Fruit fly (Drosophila melanogaster) S2 (cell line): ENCODE data around the gene Gr98d.

Experiments used
- CG8478 ChIP-seq: fragments of >200 bp; optimal IDR thresholded peaks from 2 replicates; lab custom pipeline; 2018
- CTCF ChIP-seq, 2 experiments: fragments of >200 bp; optimal IDR thresholded peaks; 2 replicates each; lab custom pipeline; 2018

Gene Gr98d

DNA sequence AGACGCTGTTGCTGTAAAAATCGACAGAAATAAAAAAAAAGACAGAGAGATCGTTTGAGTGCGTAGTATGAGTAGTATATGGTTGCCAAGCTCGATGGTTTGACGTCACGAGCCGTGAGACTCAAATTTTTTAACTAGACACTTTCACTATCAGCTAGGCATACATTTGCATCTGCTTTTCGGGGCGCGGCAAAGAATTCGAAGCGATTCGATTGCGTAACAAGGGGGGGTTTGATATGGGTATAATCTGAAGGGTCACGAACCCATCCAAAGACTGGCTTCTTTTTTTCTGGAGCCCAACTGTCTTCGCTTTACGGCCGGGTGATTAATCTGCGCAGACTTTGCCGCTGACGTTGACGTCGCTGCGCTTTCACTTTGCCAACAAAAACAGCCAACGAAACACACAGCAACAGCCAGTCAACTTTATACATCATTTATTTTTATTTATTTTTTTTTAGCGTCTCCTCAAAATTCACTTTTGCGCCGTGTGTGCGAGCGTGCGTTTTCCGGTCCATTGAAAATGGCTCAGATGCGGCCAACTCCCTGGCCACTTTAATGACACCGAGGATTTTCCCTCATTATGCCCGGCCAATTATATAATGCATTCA is 47.8 kb downstream of the Gr98d start:
- TF ChIP-seq CTCF (optimal IDR thresholded peaks at IDR 0.05; lab: Kevin White, UChicago) (no peak), CG8478 (lab: Kevin White, UChicago) (no peak)

DNA sequence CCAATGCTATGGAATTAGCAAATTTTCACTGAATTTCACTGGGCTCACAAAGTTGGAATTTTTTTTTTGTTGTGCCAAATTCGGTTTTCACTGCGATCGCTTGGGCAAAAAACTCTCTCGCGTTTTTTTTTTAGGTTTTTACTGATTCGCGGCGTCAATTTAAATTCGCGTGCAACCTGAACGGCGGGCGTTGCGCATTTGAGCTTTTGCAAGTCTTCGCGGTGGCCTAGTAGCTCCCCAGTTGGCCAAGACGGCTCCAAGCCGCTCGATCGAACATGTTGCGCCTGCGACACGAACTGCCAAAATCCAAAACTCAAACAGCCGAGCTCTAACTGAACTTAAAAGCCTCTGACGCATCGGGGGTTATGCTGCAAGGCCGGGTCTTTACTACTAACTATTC is 50.1 kb downstream of the Gr98d start, which contains the start of gene CG5639:
Gene CG5639 (minus strand): TSS at position 152 of the 400 bp plus-strand sequence.
- TF ChIP-seq CG8478 (lab: Kevin White, UChicago) (no peak), CTCF (optimal IDR thresholded peaks at IDR 0.05; lab: Kevin White, UChicago) (no peak)
